Worm (Caenorhabditis elegans) whole organism, early embryonic: ENCODE data around the gene T04F8.2.

ENCODE experiments used
- F13C5.2 ChIP-seq: sonication (generic microtip); optimal IDR thresholded peaks from 2 replicates; lab custom pipeline; 2017; ENCODE audit warnings: mild to moderate bottlenecking, missing genetic modification characterization, inconsistent platforms, missing compliant biosample characterization
- aly-1 ChIP-seq: sonication (generic microtip); optimal IDR thresholded peaks from 2 replicates; lab custom pipeline; 2016; ENCODE audit warnings: missing genetic modification characterization, missing compliant biosample characterization
- ama-1 ChIP-seq: fragments of 150-350 bp; optimal IDR thresholded peaks from 2 replicates; lab custom pipeline; 2014
- ceh-13 ChIP-seq: fragments of 200-800 bp; sonication (Bioruptor generic); optimal IDR thresholded peaks from 2 replicates; lab custom pipeline; 2018; ENCODE audit warnings: mild to moderate bottlenecking, missing genetic modification characterization, missing compliant biosample characterization
- ceh-36 ChIP-seq: sonication (generic microtip); optimal IDR thresholded peaks from 2 replicates; lab custom pipeline; 2016; ENCODE audit warnings: missing genetic modification characterization, inconsistent platforms, missing compliant biosample characterization
- ets-7 ChIP-seq: sonication (generic microtip); optimal IDR thresholded peaks from 2 replicates; lab custom pipeline; 2016; ENCODE audit warnings: missing genotype, missing genetic modification characterization, missing compliant biosample characterization
- flt-1 ChIP-seq: fragments of 200-800 bp; sonication (Bioruptor generic); IDR thresholded peaks from 2 replicates; pipeline ENCODE4 v1.3.6; 2022; ENCODE audit warnings: missing genetic modification characterization, missing compliant biosample characterization
- hmbx-1 ChIP-seq: sonication (generic microtip); optimal IDR thresholded peaks from 2 replicates; lab custom pipeline; 2016; ENCODE audit warnings: mild to moderate bottlenecking, missing genetic modification characterization, missing compliant biosample characterization
- hmg-4 ChIP-seq: fragments of 200-800 bp; sonication (Bioruptor generic); optimal IDR thresholded peaks from 2 replicates; lab custom pipeline; 2018; ENCODE audit warnings: mild to moderate bottlenecking, missing genetic modification characterization, missing compliant biosample characterization
- sea-1 ChIP-seq: fragments of 200-800 bp; sonication (Bioruptor generic); conservative IDR thresholded peaks from 2 replicates; pipeline ENCODE4 v1.3.6; 2022; ENCODE audit warnings: missing genetic modification characterization, missing compliant biosample characterization
- tbx-37 ChIP-seq: fragments of 200-800 bp; sonication (Bioruptor generic); conservative IDR thresholded peaks from 2 replicates; pipeline ENCODE4 v1.3.6; 2022; ENCODE audit warnings: missing genetic modification reagents, missing genetic modification characterization, missing compliant biosample characterization

ce11 chrX:11628580-11628979 is 27.8 kb downstream of the T04F8.2 start, which contains the start of gene spp-30:
- TF ChIP-seq ama-1 (no peak), aly-1 (no peak), sea-1 (GFP tag; lab: Robert Waterston, UW) (no peak), ceh-13 (GFP tag; lab: Kevin White, UChicago) (no peak), ets-7 (tag; lab: Kevin White, UChicago) (no peak), ceh-36 (tag; lab: Kevin White, UChicago) (no peak), hmbx-1 (tag; lab: Kevin White, UChicago) (no peak), F13C5.2 (tag; lab: Kevin White, UChicago) (no peak), flt-1 (GFP tag; lab: Robert Waterston, UW) (no peak), hmg-4 (GFP tag; lab: Kevin White, UChicago) (no peak), tbx-37 (GFP tag; lab: Robert Waterston, UW) (no peak)
